Worm (Caenorhabditis elegans) whole organism, late embryonic: ENCODE data around the gene C03E10.1.

Experiments
- ceh-31 ChIP-seq: sonication (generic microtip); optimal IDR thresholded peaks from 2 replicates; lab custom pipeline; 2016; ENCODE audit warnings: missing genetic modification characterization, missing compliant biosample characterization
- dve-1 ChIP-seq: sonication (generic microtip); optimal IDR thresholded peaks from 2 replicates; lab custom pipeline; 2017; ENCODE audit warnings: antibody characterized with exemption, mild to moderate bottlenecking, missing genetic modification characterization, missing compliant biosample characterization
- elt-2 ChIP-seq: sonication (generic microtip); optimal IDR thresholded peaks from 2 replicates; lab custom pipeline; 2016; ENCODE audit warnings: missing genetic modification reagents, missing genetic modification characterization, missing compliant biosample characterization
- nhr-11 ChIP-seq: fragments of 150-350 bp; optimal IDR thresholded peaks from 2 replicates; lab custom pipeline; 2014; ENCODE audit warnings: missing biosample characterization, missing genetic modification characterization
- npax-4 ChIP-seq: sonication (generic microtip); optimal IDR thresholded peaks from 2 replicates; lab custom pipeline; 2016; ENCODE audit warnings: missing genetic modification characterization, missing compliant biosample characterization
- pha-4 ChIP-seq: fragments of 150-350 bp; optimal IDR thresholded peaks from 2 replicates; lab custom pipeline; 2018; ENCODE audit warnings: missing biosample characterization, missing genetic modification reagents, missing genetic modification characterization
- pqm-1 ChIP-seq: sonication (generic microtip); optimal IDR thresholded peaks from 2 replicates; lab custom pipeline; 2016; ENCODE audit warnings: missing genetic modification characterization, missing compliant biosample characterization
- tbx-2 ChIP-seq: sonication (generic microtip); optimal IDR thresholded peaks from 2 replicates; lab custom pipeline; 2016; ENCODE audit warnings: missing genetic modification characterization, missing compliant biosample characterization

DNA sequence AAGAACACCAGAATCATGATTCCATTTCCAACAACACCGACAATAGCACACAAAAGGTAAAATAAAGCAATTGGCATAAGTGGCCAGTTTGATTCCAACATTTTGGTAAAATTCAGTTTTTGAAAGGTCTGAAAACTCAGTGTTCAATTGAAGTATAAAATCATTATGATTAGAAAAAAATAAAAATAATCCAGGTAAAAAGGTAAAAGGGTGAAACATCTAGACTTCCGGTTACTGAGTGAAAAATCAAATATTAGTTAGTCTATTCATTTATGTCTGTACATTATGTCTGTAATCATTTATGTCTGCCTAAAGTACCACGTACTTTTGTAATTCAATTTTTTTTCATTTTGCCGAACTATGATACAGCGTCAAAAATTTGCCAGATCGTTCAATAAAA is 36.0 kb upstream of the C03E10.1 start, which contains the start of gene srsx-31:
- TF ChIP-seq tbx-2 (tag; lab: Kevin White, UChicago) (no peak), pqm-1 (tag; lab: Kevin White, UChicago) (no peak), dve-1 (tag; lab: Kevin White, UChicago) (no peak), npax-4 (tag; lab: Kevin White, UChicago) (no peak), nhr-11 (tag; lab: Kevin White, UChicago) (no peak), elt-2 (no peak), pha-4 (tag; lab: Kevin White, UChicago) (no peak), ceh-31 (tag; lab: Kevin White, UChicago) (no peak)
